Worm (Caenorhabditis elegans): ENCODE data around the gene slr-2.

The slr-2 gene

ce11 chrV:18131049-18131448 is 44.1 kb downstream of the slr-2 start, which contains the start of gene Y37H2A.12:
Y37H2A.12 (minus strand) TSS chrV:18131129.
- TF ChIP-seq blmp-1 (tag; optimal IDR thresholded peaks at IDR 0.05), result no peak
- no peak for TF ChIP-seq ham-2 (GFP tag; optimal IDR thresholded peaks at IDR 0.05)
- TF ChIP-seq unc-39 (tag; optimal IDR thresholded peaks at IDR 0.05), result no peak
- no peak for TF ChIP-seq elt-1 (tag; optimal IDR thresholded peaks at IDR 0.05; ENCODE audit: borderline replicate concordance, insufficient read depth)
- no peak for TF ChIP-seq unc-62 (GFP tag; optimal IDR thresholded peaks at IDR 0.05)
- no peak for TF ChIP-seq sem-2 (GFP tag; optimal IDR thresholded peaks at IDR 0.05)
- no peak for TF ChIP-seq nhr-237 (tag; optimal IDR thresholded peaks at IDR 0.05)
- no peak for TF ChIP-seq elt-3 (tag; optimal IDR thresholded peaks at IDR 0.05)

DNA sequence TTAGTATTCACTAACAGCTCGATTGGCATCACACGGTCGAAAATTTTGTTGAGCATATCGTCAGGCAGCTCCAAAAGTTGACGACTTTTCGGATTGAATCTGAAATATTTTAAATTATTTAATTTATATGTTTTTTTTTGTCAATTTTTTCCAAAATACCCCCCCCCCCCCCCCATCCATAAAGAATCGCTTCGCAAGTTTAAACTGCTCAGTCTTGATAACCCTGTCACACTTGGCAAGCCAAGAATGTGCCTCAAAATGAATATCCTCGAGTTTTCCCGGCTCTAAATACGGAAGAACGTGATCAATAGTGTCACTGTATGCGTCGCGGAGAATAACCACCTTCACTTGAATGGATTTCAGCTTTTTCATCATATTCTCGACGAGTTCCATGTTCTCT is 46.3 kb downstream of the slr-2 start, which contains the start of gene Y37H2A.18:
Gene Y37H2A.18, minus strand, starts transcription at position 101 of the 400 bp plus-strand sequence.
- TF ChIP-seq ceh-83 (GFP tag; optimal IDR thresholded peaks at IDR 0.05) (no peak), unc-39 (tag; optimal IDR thresholded peaks at IDR 0.05) (no peak), ceh-43 (GFP tag; optimal IDR thresholded peaks at IDR 0.05) (no peak), lin-32 (GFP tag; optimal IDR thresholded peaks at IDR 0.05) (no peak), blmp-1 (tag; optimal IDR thresholded peaks at IDR 0.05) (no peak), elt-1 (tag; optimal IDR thresholded peaks at IDR 0.05; ENCODE audit: borderline replicate concordance, insufficient read depth) (no peak), ces-1 (GFP tag; optimal IDR thresholded peaks at IDR 0.05) (no peak), sptf-1 (tag; optimal IDR thresholded peaks at IDR 0.05) (no peak), sem-2 (GFP tag; optimal IDR thresholded peaks at IDR 0.05) (no peak), nhr-28 (tag; optimal IDR thresholded peaks at IDR 0.05) (no peak), mls-2 (tag; optimal IDR thresholded peaks at IDR 0.05) (no peak), bed-3 (GFP tag; optimal IDR thresholded peaks at IDR 0.05) (no peak), snpc-4 (tag; optimal IDR thresholded peaks at IDR 0.05) (no peak), ztf-11 (tag; optimal IDR thresholded peaks at IDR 0.05) (no peak), hlh-1 (tag; optimal IDR thresholded peaks at IDR 0.05) (no peak)

- TF ChIP-seq mab-5 (tag; optimal IDR thresholded peaks at IDR 0.05) (no peak), elt-3 (tag; optimal IDR thresholded peaks at IDR 0.05) (no peak), unc-39 (tag; optimal IDR thresholded peaks at IDR 0.05) (no peak)
Measured at ce11 chrV:18134378-18134777, 47.5 kb downstream of the slr-2 start, which contains the start of gene Y37H2A.7. Y37H2A.7 (minus strand) TSS chrV:18134478.

- no peak for TF ChIP-seq blmp-1 (tag; optimal IDR thresholded peaks at IDR 0.05)
- no peak for TF ChIP-seq unc-120 (tag; optimal IDR thresholded peaks at IDR 0.05; ENCODE audit: poor library complexity, severe bottlenecking)
- no peak for TF ChIP-seq elt-3 (tag; optimal IDR thresholded peaks at IDR 0.05)
- no peak for TF ChIP-seq nhr-28 (tag; optimal IDR thresholded peaks at IDR 0.05)
- no peak for TF ChIP-seq tbx-8 (GFP tag; optimal IDR thresholded peaks at IDR 0.05)
- no peak for TF ChIP-seq lin-13 (tag; optimal IDR thresholded peaks at IDR 0.05)
- TF ChIP-seq nhr-2 (tag; optimal IDR thresholded peaks at IDR 0.05), result no peak
- TF ChIP-seq sem-2 (GFP tag; optimal IDR thresholded peaks at IDR 0.05), result no peak
- no peak for TF ChIP-seq ceh-83 (GFP tag; optimal IDR thresholded peaks at IDR 0.05)
- TF ChIP-seq bed-3 (GFP tag; optimal IDR thresholded peaks at IDR 0.05), result no peak
- TF ChIP-seq M03D4.4 (tag; optimal IDR thresholded peaks at IDR 0.05), result no peak
- TF ChIP-seq nhr-237 (tag; optimal IDR thresholded peaks at IDR 0.05), result no peak
- no peak for TF ChIP-seq nhr-12 (tag; optimal IDR thresholded peaks at IDR 0.05)
Measured at ce11 chrV:18137679-18138078, 50.8 kb downstream of the slr-2 start.

ce11 chrV:18138695-18139094 is 51.8 kb downstream of the slr-2 start, which contains the start of gene Y37H2A.10:
Y37H2A.10 (plus strand) TSS chrV:18138995.
- no peak for TF ChIP-seq ceh-43 (GFP tag; optimal IDR thresholded peaks at IDR 0.05)
- TF ChIP-seq sem-2 (GFP tag; optimal IDR thresholded peaks at IDR 0.05), result no peak
- TF ChIP-seq nhr-12 (tag; optimal IDR thresholded peaks at IDR 0.05), result no peak
- no peak for TF ChIP-seq sptf-1 (tag; optimal IDR thresholded peaks at IDR 0.05)

- no peak for TF ChIP-seq ceh-39 (tag; optimal IDR thresholded peaks at IDR 0.05)
- no peak for TF ChIP-seq drap-1 (GFP tag; optimal IDR thresholded peaks at IDR 0.05)
- no peak for TF ChIP-seq cnd-1 (tag; optimal IDR thresholded peaks at IDR 0.05)
- no peak for TF ChIP-seq mls-2 (tag; optimal IDR thresholded peaks at IDR 0.05)
- TF ChIP-seq ces-1 (GFP tag; optimal IDR thresholded peaks at IDR 0.05), result no peak
- TF ChIP-seq ztf-11 (tag; optimal IDR thresholded peaks at IDR 0.05), result no peak
- no peak for TF ChIP-seq sem-2 (GFP tag; optimal IDR thresholded peaks at IDR 0.05)
- no peak for TF ChIP-seq mab-5 (tag; optimal IDR thresholded peaks at IDR 0.05)
- TF ChIP-seq ham-2 (GFP tag; optimal IDR thresholded peaks at IDR 0.05), result no peak
Measured at ce11 chrV:18141161-18141560, 54.2 kb downstream of the slr-2 start, which contains the start of gene Y37H2A.11. Y37H2A.11 (plus strand) TSS chrV:18141461.

Measured in whole organism, mixed stage, embryonic.